Worm (Caenorhabditis elegans): ENCODE results near the gene str-55.

str-55 gene

ce11 chrV:16437546-16437945 lies 20.6 kb upstream of the str-55 start, which contains the start of gene F26D2.15:
Gene F26D2.15 (plus strand): TSS chrV:16437846.
- TF ChIP-seq rnt-1 (tag; optimal IDR thresholded peaks at IDR 0.05) (no peak), pha-4 (tag; optimal IDR thresholded peaks at IDR 0.05) (no peak), F13H6.1 (tag; optimal IDR thresholded peaks at IDR 0.05) (no peak), zip-5 (tag; optimal IDR thresholded peaks at IDR 0.05) (no peak)

- TF ChIP-seq Y22D7AL.16 (tag; optimal IDR thresholded peaks at IDR 0.05) (no peak), che-1 (tag; optimal IDR thresholded peaks at IDR 0.05) (no peak), tbx-2 (tag; optimal IDR thresholded peaks at IDR 0.05) (no peak), hlh-30 (tag; optimal IDR thresholded peaks at IDR 0.05; ENCODE audit: insufficient read depth) (no peak), ceh-22 (tag; optimal IDR thresholded peaks at IDR 0.05) (no peak), ahr-1 (tag; optimal IDR thresholded peaks at IDR 0.05) (no peak), pha-2 (tag; optimal IDR thresholded peaks at IDR 0.05) (no peak), ttx-3 (tag; optimal IDR thresholded peaks at IDR 0.05) (no peak), T23F11.4 (GFP tag; optimal IDR thresholded peaks at IDR 0.05) (no peak), F13H6.1 (tag; optimal IDR thresholded peaks at IDR 0.05) (no peak), K02D7.2 (tag; optimal IDR thresholded peaks at IDR 0.05) (no peak)
These were observed 18.6 kb upstream of the str-55 start, which contains the start of the genes F26D2.13 and F26D2.14 for ce11 chrV:16435510-16435909. Gene F26D2.13 (minus strand): TSS chrV:16435610. Gene F26D2.14 (plus strand): TSS chrV:16435855.

ce11 chrV:16433471-16433870 lies 16.6 kb upstream of the str-55 start, which contains the start of gene clec-234:
Gene clec-234 (minus strand): TSS chrV:16433571.
- TF ChIP-seq rnt-1 (tag; optimal IDR thresholded peaks at IDR 0.05) (no peak), ceh-14 (tag; optimal IDR thresholded peaks at IDR 0.05) (no peak), hlh-15 (tag; optimal IDR thresholded peaks at IDR 0.05) (no peak), pha-2 (tag; optimal IDR thresholded peaks at IDR 0.05) (no peak), ceh-2 (tag; optimal IDR thresholded peaks at IDR 0.05) (no peak), ceh-9 (tag; optimal IDR thresholded peaks at IDR 0.05) (no peak), mec-3 (tag; optimal IDR thresholded peaks at IDR 0.05; ENCODE audit: borderline replicate concordance) (no peak), pqm-1 (tag; optimal IDR thresholded peaks at IDR 0.05) (no peak), ref-2 (tag; optimal IDR thresholded peaks at IDR 0.05) (no peak)

- TF ChIP-seq ceh-9 (tag; optimal IDR thresholded peaks at IDR 0.05) (no peak), ceh-24 (tag; optimal IDR thresholded peaks at IDR 0.05) (no peak), rnt-1 (tag; optimal IDR thresholded peaks at IDR 0.05) (no peak), pqm-1 (tag; optimal IDR thresholded peaks at IDR 0.05) (no peak), lim-6 (tag; optimal IDR thresholded peaks at IDR 0.05) (no peak), ceh-18 (tag; optimal IDR thresholded peaks at IDR 0.05) (no peak), ttx-3 (tag; optimal IDR thresholded peaks at IDR 0.05) (no peak)
These were observed 13.0 kb upstream of the str-55 start, which contains the start of gene str-73 for ce11 chrV:16429940-16430339. Gene str-73 (plus strand): TSS chrV:16430240.

ce11 chrV:16429503-16429902 lies 12.6 kb upstream of the str-55 start, which contains the start of gene F26D2.10:
Gene F26D2.10 (minus strand): TSS chrV:16429603.
- TF ChIP-seq rnt-1 (tag; optimal IDR thresholded peaks at IDR 0.05), result no peak
- TF ChIP-seq nhr-232 (tag; optimal IDR thresholded peaks at IDR 0.05), result no peak
- TF ChIP-seq pax-1 (tag; optimal IDR thresholded peaks at IDR 0.05), result no peak
- TF ChIP-seq eyg-1 (tag; optimal IDR thresholded peaks at IDR 0.05), result no peak
- TF ChIP-seq ceh-24 (tag; optimal IDR thresholded peaks at IDR 0.05), result no peak
- TF ChIP-seq ets-4 (tag; optimal IDR thresholded peaks at IDR 0.05), result no peak
- no peak for TF ChIP-seq fkh-10 (GFP tag; optimal IDR thresholded peaks at IDR 0.05)
- no peak for TF ChIP-seq C38D4.7 (GFP tag; optimal IDR thresholded peaks at IDR 0.05)
- TF ChIP-seq elt-2 (tag; optimal IDR thresholded peaks at IDR 0.05), result no peak
- TF ChIP-seq elt-4 (tag; optimal IDR thresholded peaks at IDR 0.05), result no peak
- TF ChIP-seq tbx-7 (tag; optimal IDR thresholded peaks at IDR 0.05), result no peak
- no peak for TF ChIP-seq fkh-6 (tag; optimal IDR thresholded peaks at IDR 0.05)
- TF ChIP-seq ceh-9 (tag; optimal IDR thresholded peaks at IDR 0.05), result no peak

Measured in whole organism, late embryonic.